Worm (Caenorhabditis elegans) whole organism, late embryonic: Measurements from ENCODE around the gene C08E3.13.

Experiments
- elt-4 ChIP-seq: sonication (generic microtip); optimal IDR thresholded peaks from 2 replicates; lab custom pipeline; 2016; ENCODE audit warnings: missing genetic modification characterization, missing compliant biosample characterization
- unc-86 ChIP-seq: sonication (generic microtip); optimal IDR thresholded peaks from 2 replicates; lab custom pipeline; 2016; ENCODE audit warnings: missing genetic modification characterization, missing compliant biosample characterization

DNA sequence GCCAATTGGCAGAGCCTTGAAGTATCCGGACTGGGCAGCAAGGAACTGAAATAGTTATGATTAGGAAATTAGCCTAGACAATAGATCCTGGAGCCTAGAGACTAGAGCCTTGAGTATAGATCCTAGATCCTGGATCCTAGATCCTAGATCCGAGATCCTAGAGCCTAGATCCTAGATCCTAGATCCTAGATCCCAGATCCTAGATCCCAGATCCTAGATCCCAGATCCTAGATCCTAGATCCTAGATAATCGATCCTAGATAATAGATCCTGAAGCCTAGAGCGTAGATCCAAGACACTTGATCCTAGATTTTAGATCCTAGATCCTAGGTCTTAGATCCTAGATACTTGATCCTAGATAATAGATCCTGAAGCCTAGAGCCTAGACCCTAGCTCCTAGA, 27.1 kb downstream of the C08E3.13 start:
- no peak for TF ChIP-seq elt-4
- no peak for TF ChIP-seq unc-86 (tag; lab: Kevin White, UChicago)
